Worm (Caenorhabditis elegans): ENCODE data around the gene F09F7.5.

- no peak for TF ChIP-seq pha-4 (tag; optimal IDR thresholded peaks at IDR 0.05)
- no peak for TF ChIP-seq ceh-16 (tag; optimal IDR thresholded peaks at IDR 0.05)
- TF ChIP-seq elt-1 (tag; optimal IDR thresholded peaks at IDR 0.05): no peak
- TF ChIP-seq mdl-1 (tag; optimal IDR thresholded peaks at IDR 0.05): no peak
- no peak for TF ChIP-seq tbx-2 (tag; optimal IDR thresholded peaks at IDR 0.05)
- no peak for TF ChIP-seq unc-62 (GFP tag; optimal IDR thresholded peaks at IDR 0.05)
- TF ChIP-seq nhr-28 (tag; optimal IDR thresholded peaks at IDR 0.05): no peak
- TF ChIP-seq nhr-25 (tag; optimal IDR thresholded peaks at IDR 0.05): no peak
Measured at ce11 chrIII:5500732-5501131, 46.1 kb upstream of the F09F7.5 start.

Data from whole organism, L3 larva.